Fruit fly (Drosophila melanogaster): Measurements from ENCODE around the gene CG45545.

CG45545 gene

dm6 chr3R:7535606-7536005 lies 16.2 kb upstream of the CG45545 start:
- no peak for TF ChIP-seq CG17801 (GFP tag; optimal IDR thresholded peaks at IDR 0.05; ENCODE audit: partially characterized antibody)

- TF ChIP-seq CG17801 (GFP tag; optimal IDR thresholded peaks at IDR 0.05; ENCODE audit: partially characterized antibody): no peak
Observed at dm6 chr3R:7536281-7536680, 15.5 kb upstream of the CG45545 start, which contains the start of gene alpha-Est5. Gene alpha-Est5 (minus strand): TSS chr3R:7536390.

- TF ChIP-seq CG17801 (GFP tag; optimal IDR thresholded peaks at IDR 0.05; ENCODE audit: partially characterized antibody): no peak
Observed at dm6 chr3R:7538435-7538834, 13.4 kb upstream of the CG45545 start, which contains the start of gene alpha-Est4. Gene alpha-Est4 (minus strand): TSS chr3R:7538615.

DNA sequence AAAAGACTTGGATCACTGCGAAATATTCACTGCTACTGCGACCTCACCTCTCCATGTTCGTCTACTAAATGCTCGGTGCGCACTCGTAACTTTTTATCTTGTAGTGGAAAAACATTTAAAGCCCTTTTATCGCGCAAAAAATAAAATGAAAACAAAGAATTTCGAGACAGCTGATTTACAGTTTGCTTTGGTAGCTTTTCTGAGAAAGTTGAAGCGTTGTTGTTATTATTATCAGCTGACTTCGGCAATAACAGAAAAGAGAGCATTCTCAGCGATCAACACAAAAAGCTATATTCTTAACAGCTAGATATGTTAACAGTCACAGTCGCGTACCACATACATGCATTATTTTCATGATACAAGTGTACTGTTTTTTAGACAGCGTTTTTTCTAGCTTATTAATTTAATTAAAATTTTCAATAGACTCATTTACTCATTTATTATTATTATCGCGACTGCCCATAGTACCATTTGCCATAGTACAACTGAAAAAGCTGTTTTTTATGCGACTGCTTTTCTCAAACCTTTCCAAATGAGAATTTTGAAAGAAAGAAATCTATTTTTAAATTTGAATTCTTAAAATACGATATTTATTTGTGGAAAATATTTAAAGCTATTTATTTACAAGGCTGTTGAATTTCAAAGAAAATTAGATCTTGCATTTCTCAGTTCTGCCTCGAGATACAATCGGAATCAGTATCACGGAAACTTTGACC lies 10.5 kb upstream of the CG45545 start, which contains the start of the genes alpha-Est3 and alpha-Est2:
Gene alpha-Est3 (minus strand): TSS at position 487 of the 716 bp plus-strand sequence.
Gene alpha-Est2 (plus strand): TSS at position 666 of the 716 bp plus-strand sequence.
- peak; percentile 35 for TF ChIP-seq CG17801 (GFP tag; optimal IDR thresholded peaks at IDR 0.05; ENCODE audit: partially characterized antibody)

DNA sequence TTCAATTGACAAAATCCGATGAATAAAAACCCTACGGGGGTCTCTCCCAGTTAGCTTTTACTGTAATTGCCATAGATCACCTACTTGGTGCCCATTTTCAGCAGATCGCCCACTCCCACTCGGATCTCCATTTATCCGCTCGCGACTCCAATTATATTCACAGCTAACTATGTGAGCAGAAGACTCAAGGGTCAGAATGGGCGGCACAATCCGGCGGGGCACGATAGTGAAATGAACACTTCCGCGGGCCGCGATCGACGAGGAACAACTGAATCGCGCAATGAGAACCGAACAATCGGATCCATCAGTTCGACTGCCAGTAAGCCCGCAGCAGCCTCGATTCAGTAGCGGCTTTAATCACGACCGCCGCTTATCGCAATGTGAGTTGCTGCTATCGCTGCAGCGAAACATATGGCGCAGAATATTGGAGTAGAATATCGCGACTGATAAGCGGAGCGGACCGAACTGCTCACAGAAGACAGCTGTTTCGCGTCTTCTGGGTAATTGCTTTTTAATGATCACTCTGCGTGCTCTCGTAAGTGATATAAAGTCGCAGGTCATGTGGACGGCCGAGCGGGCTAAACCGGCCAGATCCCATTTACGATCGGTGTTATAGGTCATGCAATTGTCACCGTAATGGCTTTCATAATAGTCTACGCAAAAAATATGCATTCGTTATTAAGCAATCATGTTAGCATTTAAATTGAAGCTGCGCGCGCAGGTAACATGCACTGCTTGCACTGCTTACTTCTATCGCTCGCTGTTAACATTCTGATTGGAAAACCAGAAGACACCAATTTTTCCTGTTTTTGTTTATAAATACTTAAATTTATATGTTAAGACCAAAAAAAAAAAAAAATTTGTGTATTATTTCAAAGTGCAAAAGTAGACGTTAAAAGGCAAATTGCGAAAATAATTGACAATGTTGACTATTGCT lies 2.7 kb upstream of the CG45545 start, which contains the start of gene alpha-Est1:
Gene alpha-Est1 (minus strand): TSS at position 317 of the 937 bp plus-strand sequence.
- no peak for TF ChIP-seq CG17801 (GFP tag; optimal IDR thresholded peaks at IDR 0.05; ENCODE audit: partially characterized antibody)

DNA sequence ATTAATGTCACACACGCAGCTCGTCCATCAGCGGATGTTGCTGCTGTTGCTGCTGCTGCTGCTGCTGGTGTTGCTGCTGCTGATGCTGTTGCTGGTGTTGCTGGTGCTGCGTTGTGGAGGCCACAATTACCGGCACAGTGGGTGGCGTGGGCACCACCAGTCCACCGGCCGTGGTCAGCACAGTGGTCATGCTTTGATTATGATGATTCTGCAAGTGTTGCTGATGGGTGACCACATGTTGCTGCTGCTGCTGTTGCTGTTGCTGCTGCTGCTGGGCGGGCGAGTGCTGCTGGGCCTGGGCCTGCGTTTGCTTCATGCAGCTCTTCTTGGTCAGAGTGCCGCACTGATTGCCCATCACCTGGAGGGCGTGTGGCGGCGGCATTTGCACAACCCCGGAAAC lies 20.4 kb downstream of the CG45545 start:
- no peak for TF ChIP-seq CG17801 (GFP tag; optimal IDR thresholded peaks at IDR 0.05; ENCODE audit: partially characterized antibody)

dm6 chr3R:7591189-7591588 lies 39.4 kb downstream of the CG45545 start:
- TF ChIP-seq CG17801 (GFP tag; optimal IDR thresholded peaks at IDR 0.05; ENCODE audit: partially characterized antibody): no peak
